Fruit fly (Drosophila melanogaster) whole organism, embryonic: Measurements from ENCODE around the gene TwdlX.

Experiments
- Blimp-1 ChIP-seq: fragments of 200-800 bp; sonication (Bioruptor generic); optimal IDR thresholded peaks from 3 replicates; lab custom pipeline; 2018; ENCODE audit warnings: missing biosample characterization, missing genetic modification characterization, mild to moderate bottlenecking, moderate library complexity, missing genetic modification reagents
- C15 ChIP-seq: fragments of 200-800 bp; sonication (Bioruptor generic); IDR thresholded peaks from 3 replicates; pipeline ENCODE4 v1.3.6; 2022; ENCODE audit warnings: missing biosample characterization, missing genetic modification characterization
- CG11504 ChIP-seq: fragments of 200-800 bp; sonication (Bioruptor generic); optimal IDR thresholded peaks from 3 replicates; lab custom pipeline; 2019; ENCODE audit warnings: missing biosample characterization, mild to moderate bottlenecking, missing genetic modification characterization, moderate library complexity
- CG11696 ChIP-seq: fragments of 200-800 bp; sonication (Bioruptor generic); IDR thresholded peaks from 2 replicates; pipeline ENCODE4 v1.3.6; 2022; ENCODE audit warnings: missing biosample characterization, missing genetic modification characterization
- CG15601 ChIP-seq: fragments of 200-800 bp; sonication (Bioruptor generic); optimal IDR thresholded peaks from 3 replicates; lab custom pipeline; 2019; ENCODE audit warnings: missing biosample characterization, mild to moderate bottlenecking, missing genetic modification characterization, moderate library complexity
- CG1603 ChIP-seq: fragments of 200-800 bp; sonication (Bioruptor generic); optimal IDR thresholded peaks from 2 replicates; lab custom pipeline; 2019; ENCODE audit warnings: missing biosample characterization, mild to moderate bottlenecking, missing genetic modification characterization, moderate library complexity
- CG17612 ChIP-seq: fragments of 200-800 bp; sonication (Bioruptor generic); IDR thresholded peaks from 2 replicates; pipeline ENCODE4 v1.3.6; 2022; ENCODE audit warnings: missing biosample characterization, missing genetic modification characterization
- CG17829 ChIP-seq: fragments of 200-800 bp; optimal IDR thresholded peaks from 2 replicates; lab custom pipeline; 2019; ENCODE audit warnings: missing biosample characterization, mild to moderate bottlenecking, missing genetic modification characterization, moderate library complexity
- CG18476 ChIP-seq: fragments of 200-800 bp; sonication (Bioruptor generic); optimal IDR thresholded peaks from 2 replicates; lab custom pipeline; 2016; ENCODE audit warnings: missing biosample characterization, mild to moderate bottlenecking, missing genetic modification characterization
- CG32767 ChIP-seq: fragments of 200-800 bp; sonication (Bioruptor generic); IDR thresholded peaks from 2 replicates; pipeline ENCODE4 v1.3.6; 2022; ENCODE audit warnings: missing biosample characterization, missing genetic modification characterization
- CG34376 ChIP-seq: fragments of 200-800 bp; sonication (Bioruptor generic); optimal IDR thresholded peaks from 2 replicates; lab custom pipeline; 2018; ENCODE audit warnings: missing biosample characterization, mild to moderate bottlenecking, missing genetic modification characterization
- CG6175 ChIP-seq: fragments of 200-800 bp; sonication (Bioruptor generic); IDR thresholded peaks from 3 replicates; pipeline ENCODE4 v1.3.6; 2022; ENCODE audit warnings: missing biosample characterization, missing genetic modification characterization
- CG7556 ChIP-seq: fragments of 200-800 bp; sonication (Bioruptor generic); optimal IDR thresholded peaks from 2 replicates; lab custom pipeline; 2017; ENCODE audit warnings: missing biosample characterization, mild to moderate bottlenecking, missing genetic modification characterization
- CG7745 ChIP-seq: fragments of 200-800 bp; sonication (Bioruptor generic); optimal IDR thresholded peaks from 2 replicates; lab custom pipeline; 2018; ENCODE audit warnings: missing biosample characterization, mild to moderate bottlenecking, missing genetic modification characterization, moderate library complexity
- CG8388 ChIP-seq: fragments of 200-800 bp; sonication (Bioruptor generic); optimal IDR thresholded peaks from 2 replicates; lab custom pipeline; 2019; ENCODE audit warnings: missing biosample characterization, mild to moderate bottlenecking, missing genetic modification characterization, moderate library complexity
- CoRest ChIP-seq: fragments of 200-800 bp; sonication (Bioruptor generic); optimal IDR thresholded peaks from 3 replicates; lab custom pipeline; 2018; ENCODE audit warnings: missing biosample characterization, mild to moderate bottlenecking, missing genetic modification characterization, moderate library complexity
- Doc2 ChIP-seq: fragments of 200-800 bp; sonication (Bioruptor generic); IDR thresholded peaks from 2 replicates; pipeline ENCODE4 v1.3.6; 2022; ENCODE audit warnings: missing biosample characterization, missing genetic modification characterization
- Dp ChIP-seq: fragments of 200-800 bp; sonication (Bioruptor generic); optimal IDR thresholded peaks from 2 replicates; lab custom pipeline; 2018; ENCODE audit warnings: missing biosample characterization, mild to moderate bottlenecking, missing genetic modification characterization, moderate library complexity
- Dref ChIP-seq: fragments of 200-800 bp; sonication (Bioruptor generic); IDR thresholded peaks from 2 replicates; pipeline ENCODE4 v1.3.6; 2022; ENCODE audit warnings: missing biosample characterization, missing genetic modification characterization
- E2f2 ChIP-seq: fragments of 200-800 bp; sonication (Bioruptor generic); IDR thresholded peaks from 2 replicates; pipeline ENCODE4 v1.3.6; 2022; ENCODE audit warnings: missing biosample characterization, missing genetic modification characterization
- HLH3B ChIP-seq: fragments of 200-800 bp; sonication (Bioruptor generic); IDR thresholded peaks from 2 replicates; pipeline ENCODE4 v1.3.6; 2022; ENCODE audit warnings: missing biosample characterization, missing genetic modification characterization
- HLHmδ ChIP-seq: fragments of 200-800 bp; sonication (Bioruptor generic); optimal IDR thresholded peaks from 2 replicates; lab custom pipeline; 2018; ENCODE audit warnings: missing biosample characterization, mild to moderate bottlenecking, missing genetic modification characterization, moderate library complexity
- Hsf ChIP-seq: fragments of 200-800 bp; sonication (Bioruptor generic); optimal IDR thresholded peaks from 3 replicates; lab custom pipeline; 2016; ENCODE audit warnings: missing biosample characterization, missing genetic modification characterization
- Lpt ChIP-seq: fragments of >200 bp; optimal IDR thresholded peaks from 2 replicates; lab custom pipeline; 2018; ENCODE audit warnings: missing biosample characterization, missing genetic modification characterization
- NC2α ChIP-seq: fragments of 200-800 bp; sonication (Bioruptor generic); optimal IDR thresholded peaks from 2 replicates; lab custom pipeline; 2016; ENCODE audit warnings: missing biosample characterization, missing genetic modification characterization
- NK7.1 ChIP-seq: fragments of 200-800 bp; sonication (Bioruptor generic); optimal IDR thresholded peaks from 3 replicates; lab custom pipeline; 2016; ENCODE audit warnings: missing biosample characterization, missing genetic modification characterization
- Neu2 ChIP-seq: fragments of 200-800 bp; sonication (Bioruptor generic); optimal IDR thresholded peaks from 3 replicates; lab custom pipeline; 2016; ENCODE audit warnings: missing biosample characterization, missing genetic modification characterization, borderline replicate concordance
- Sin3A ChIP-seq: fragments of >200 bp; optimal IDR thresholded peaks from 2 replicates; lab custom pipeline; 2018
- amos ChIP-seq: fragments of 200-800 bp; sonication (Bioruptor generic); IDR thresholded peaks from 2 replicates; pipeline ENCODE4 v1.3.6; 2022; ENCODE audit warnings: missing biosample characterization, missing genetic modification characterization; ENCODE audit not compliant: partially characterized antibody
- bab2 ChIP-seq: fragments of 200-800 bp; sonication (Bioruptor generic); optimal IDR thresholded peaks from 2 replicates; lab custom pipeline; 2016; ENCODE audit warnings: missing biosample characterization, missing genetic modification characterization
- br ChIP-seq: fragments of >200 bp; optimal IDR thresholded peaks from 2 replicates; lab custom pipeline; 2017
- corto ChIP-seq: fragments of 200-800 bp; sonication (Bioruptor generic); optimal IDR thresholded peaks from 2 replicates; lab custom pipeline; 2016; ENCODE audit warnings: missing biosample characterization, mild to moderate bottlenecking, missing genetic modification characterization, moderate library complexity
- crc ChIP-seq: fragments of 200-800 bp; sonication (Bioruptor generic); optimal IDR thresholded peaks from 2 replicates; lab custom pipeline; 2016; ENCODE audit warnings: missing biosample characterization, missing genetic modification characterization
- dati ChIP-seq: fragments of 200-800 bp; sonication (Bioruptor generic); IDR thresholded peaks from 2 replicates; pipeline ENCODE4 v1.3.6; 2022; ENCODE audit warnings: missing biosample characterization, missing genetic modification characterization
- dpn ChIP-seq, 2 experiments: fragments of 200-800 bp; sonication (Bioruptor generic); optimal IDR thresholded peaks; 3 replicates each; lab custom pipeline; 2016; ENCODE audit warnings: missing biosample characterization in 2 of 2, missing genetic modification characterization in 2 of 2
- ftz-f1 ChIP-seq: fragments of 200-800 bp; sonication (Bioruptor generic); optimal IDR thresholded peaks from 2 replicates; lab custom pipeline; 2016; ENCODE audit warnings: missing biosample characterization, missing genetic modification characterization
- gce ChIP-seq: fragments of 200-800 bp; sonication (Bioruptor generic); IDR thresholded peaks from 3 replicates; pipeline ENCODE4 v1.3.6; 2022; ENCODE audit warnings: missing biosample characterization, missing genetic modification characterization
- gcm ChIP-seq: fragments of 200-800 bp; sonication (Bioruptor generic); optimal IDR thresholded peaks from 2 replicates; lab custom pipeline; 2019; ENCODE audit warnings: missing biosample characterization, mild to moderate bottlenecking, missing genetic modification characterization, moderate library complexity
- gt ChIP-seq: fragments of 200-800 bp; sonication (Bioruptor generic); IDR thresholded peaks from 2 replicates; pipeline ENCODE4 v1.3.6; 2022; ENCODE audit warnings: missing biosample characterization, missing genetic modification characterization
- her ChIP-seq: fragments of 200-800 bp; sonication (Bioruptor generic); optimal IDR thresholded peaks from 2 replicates; lab custom pipeline; 2016; ENCODE audit warnings: missing biosample characterization, missing genetic modification characterization
- ind ChIP-seq: fragments of 200-800 bp; sonication (Bioruptor generic); optimal IDR thresholded peaks from 3 replicates; lab custom pipeline; 2016; ENCODE audit warnings: missing biosample characterization, missing genetic modification characterization
- klu ChIP-seq: fragments of 200-800 bp; sonication (Bioruptor generic); IDR thresholded peaks from 2 replicates; pipeline ENCODE4 v1.3.6; 2022; ENCODE audit warnings: missing biosample characterization, missing genetic modification characterization
- psq ChIP-seq: fragments of 200-800 bp; sonication (Bioruptor generic); optimal IDR thresholded peaks from 2 replicates; lab custom pipeline; 2017; ENCODE audit warnings: missing biosample characterization, missing genetic modification characterization
- so ChIP-seq: fragments of 200-800 bp; sonication (Bioruptor generic); IDR thresholded peaks from 3 replicates; pipeline ENCODE4 v1.3.6; 2022; ENCODE audit warnings: missing biosample characterization, missing genetic modification characterization
- sob ChIP-seq: fragments of 200-800 bp; sonication (Bioruptor generic); IDR thresholded peaks from 2 replicates; pipeline ENCODE4 v1.3.6; 2022; ENCODE audit warnings: missing biosample characterization, missing genetic modification characterization
- tgo ChIP-seq: fragments of 200-800 bp; sonication (Bioruptor generic); IDR thresholded peaks from 3 replicates; pipeline ENCODE4 v1.3.6; 2022; ENCODE audit warnings: missing biosample characterization, missing genetic modification characterization
- toy ChIP-seq: fragments of 200-800 bp; sonication (Bioruptor generic); IDR thresholded peaks from 2 replicates; pipeline ENCODE4 v1.3.6; 2022; ENCODE audit warnings: missing biosample characterization, missing genetic modification characterization
- usp ChIP-seq: fragments of >200 bp; optimal IDR thresholded peaks from 2 replicates; lab custom pipeline; 2017; ENCODE audit warnings: missing biosample characterization, missing genetic modification characterization
- vvl ChIP-seq: fragments of 200-800 bp; sonication (Bioruptor generic); IDR thresholded peaks from 2 replicates; pipeline ENCODE4 v1.3.6; 2022; ENCODE audit warnings: missing biosample characterization, missing genetic modification characterization
- zen2 ChIP-seq: fragments of 200-800 bp; sonication (Bioruptor generic); IDR thresholded peaks from 3 replicates; pipeline ENCODE4 v1.3.6; 2022; ENCODE audit warnings: missing biosample characterization, missing genetic modification characterization; ENCODE audit not compliant: partially characterized antibody

Gene TwdlX

dm6 chrX:16772882-16773827, 42.3 kb downstream of the TwdlX start (continued):
- peak; percentile 71 for TF ChIP-seq bab2
- peak; percentile 11 for TF ChIP-seq CG18476
- TF ChIP-seq br (lab: Kevin White, UChicago): no peak
- peak; percentile 72 for TF ChIP-seq CG1603 (tag; lab: Kevin White, UChicago)
- TF ChIP-seq E2f2: peak; percentile 41; the same call in 1 of the 2 replicates
- peak; percentile 56 for TF ChIP-seq HLH3B (GFP tag; lab: Robert Waterston, UW)
- TF ChIP-seq ftz-f1 (GFP tag; lab: Kevin White, UChicago): no peak
- peak; percentile 71 for TF ChIP-seq CG11504 (tag; lab: Kevin White, UChicago)
- TF ChIP-seq so (GFP tag; lab: Robert Waterston, UW): peak; percentile 61; the same call in 1 of the 3 replicates
- TF ChIP-seq HLHmδ (GFP tag; lab: Kevin White, UChicago): no peak
- TF ChIP-seq CG6175 (GFP tag; lab: Robert Waterston, UW): no peak
- TF ChIP-seq CG17612 (GFP tag; lab: Robert Waterston, UW): peak; percentile 50; the same call in 1 of the 2 replicates
- TF ChIP-seq Blimp-1 (GFP tag; lab: Kevin White, UChicago): peak; percentile 73
- peak; percentile 82 for TF ChIP-seq vvl (GFP tag; lab: Robert Waterston, UW)
- no peak for TF ChIP-seq Lpt (GFP tag; lab: Kevin White, UChicago)
- TF ChIP-seq C15: no peak
- TF ChIP-seq CG32767 (GFP tag; lab: Robert Waterston, UW): peak; percentile 58
- no peak for TF ChIP-seq Sin3A
- TF ChIP-seq gcm (GFP tag; lab: Kevin White, UChicago): peak; percentile 75
- no peak for TF ChIP-seq crc
- no peak for TF ChIP-seq NC2α (GFP tag; lab: Kevin White, UChicago)
- TF ChIP-seq sob (GFP tag; lab: Robert Waterston, UW): peak; percentile 59; the same call in 1 of the 2 replicates
- no peak for TF ChIP-seq Dp (GFP tag; lab: Kevin White, UChicago)
- TF ChIP-seq CG8388 (GFP tag; lab: Kevin White, UChicago): peak; percentile 36
- no peak for TF ChIP-seq her (GFP tag; lab: Kevin White, UChicago)
- no peak for TF ChIP-seq usp (GFP tag; lab: Kevin White, UChicago)
- TF ChIP-seq CG15601: peak; percentile 33
- TF ChIP-seq CoRest (tag; lab: Kevin White, UChicago): no peak
- no peak for TF ChIP-seq corto (GFP tag; lab: Kevin White, UChicago)
- TF ChIP-seq toy (GFP tag; lab: Robert Waterston, UW): no peak
- TF ChIP-seq dati (GFP tag; lab: Robert Waterston, UW): peak; percentile 62; the same call in 1 of the 2 replicates
- no peak for TF ChIP-seq CG7745 (tag; lab: Kevin White, UChicago)
- peak; percentile 49; the same call in 1 of the 3 replicates for TF ChIP-seq tgo
- peak; percentile 33 for TF ChIP-seq Hsf
- no peak for TF ChIP-seq zen2 (GFP tag; lab: Robert Waterston, UW)
- peak; percentile 78 for TF ChIP-seq gce (GFP tag; lab: Robert Waterston, UW)
- peak; percentile 43; the same call in 1 of the 2 replicates for TF ChIP-seq gt (GFP tag; lab: Robert Waterston, UW)
- TF ChIP-seq CG11696 (GFP tag; lab: Robert Waterston, UW): peak; percentile 66; the same call in 1 of the 2 replicates
- TF ChIP-seq psq (GFP tag; lab: Kevin White, UChicago): no peak
- TF ChIP-seq CG34376: no peak
- TF ChIP-seq CG17829 (tag; lab: Kevin White, UChicago): peak; percentile 56
- TF ChIP-seq NK7.1 (GFP tag; lab: Kevin White, UChicago): peak; percentile 7
- TF ChIP-seq dpn (GFP tag; optimal IDR thresholded peaks at IDR 0.05; lab: Kevin White, UChicago): peak; percentile 29 to 68
- TF ChIP-seq CG7556 (GFP tag; lab: Kevin White, UChicago): peak; percentile 17
- TF ChIP-seq ind (GFP tag; lab: Kevin White, UChicago): peak; percentile 52
- TF ChIP-seq amos (GFP tag; lab: Robert Waterston, UW): no peak
- TF ChIP-seq Neu2: no peak
- no peak for TF ChIP-seq Dref
- TF ChIP-seq klu: no peak
- no peak for TF ChIP-seq Doc2 (GFP tag; lab: Robert Waterston, UW)
